Worm (Caenorhabditis elegans): ENCODE results near the gene act-3.
A peak's percentile ranks its signal among the peaks of the same experiment; 100 is the strongest.

DNA sequence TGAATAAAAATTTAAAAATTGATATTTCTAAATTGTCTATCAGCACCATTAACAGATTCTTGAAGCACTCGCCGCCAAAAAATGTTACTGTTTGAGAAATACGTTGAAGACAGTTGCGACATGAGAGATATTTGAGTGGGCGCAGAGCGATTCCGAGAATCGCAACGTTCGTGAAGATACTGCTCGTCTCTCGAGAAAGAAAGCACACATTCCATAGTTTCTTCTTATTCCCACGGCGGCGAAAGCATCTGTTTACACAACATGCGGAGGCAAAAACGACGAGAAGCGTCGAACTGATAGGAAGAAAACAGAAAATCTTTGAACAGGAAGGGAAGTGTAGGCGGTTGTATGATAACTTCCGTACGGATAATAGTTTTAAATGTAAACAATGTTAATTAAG, 8.2 kb upstream of the act-3 start:
- TF ChIP-seq hlh-30 (tag; optimal IDR thresholded peaks at IDR 0.05; ENCODE audit: insufficient read depth) (no peak), nhr-11 (tag; optimal IDR thresholded peaks at IDR 0.05) (no peak), npax-4 (tag; optimal IDR thresholded peaks at IDR 0.05) (no peak), pha-2 (tag; optimal IDR thresholded peaks at IDR 0.05) (no peak), pqm-1 (tag; optimal IDR thresholded peaks at IDR 0.05) (no peak), lin-11 (tag; optimal IDR thresholded peaks at IDR 0.05) (no peak), ceh-6 (GFP tag; optimal IDR thresholded peaks at IDR 0.05) (no peak), dmd-4 (tag; optimal IDR thresholded peaks at IDR 0.05; ENCODE audit: borderline replicate concordance) (peak; percentile 7), ceh-34 (tag; optimal IDR thresholded peaks at IDR 0.05) (peak; percentile 54), ztf-16 (tag; optimal IDR thresholded peaks at IDR 0.05) (no peak), ama-1 (optimal IDR thresholded peaks at IDR 0.05) (no peak), pha-4 (tag; optimal IDR thresholded peaks at IDR 0.05) (no peak), fkh-6 (tag; optimal IDR thresholded peaks at IDR 0.05) (no peak), gmeb-2 (tag; optimal IDR thresholded peaks at IDR 0.05) (no peak)
